Worm (Caenorhabditis elegans) whole organism, L4/young adult: ENCODE results near the gene srsx-35.

Source experiments
- W03F9.2 ChIP-seq: fragments of 150-350 bp; optimal IDR thresholded peaks from 2 replicates; lab custom pipeline; 2014; ENCODE audit warnings: missing biosample characterization, missing genetic modification characterization
- dao-5 ChIP-seq: sonication (generic microtip); optimal IDR thresholded peaks from 2 replicates; lab custom pipeline; 2016; ENCODE audit warnings: missing genotype, missing genetic modification characterization, moderate library complexity, missing compliant biosample characterization
- him-1 ChIP-seq: sonication (generic microtip); optimal IDR thresholded peaks from 2 replicates; lab custom pipeline; 2016; ENCODE audit warnings: missing genotype, missing genetic modification reagents, missing genetic modification characterization, missing compliant biosample characterization

DNA sequence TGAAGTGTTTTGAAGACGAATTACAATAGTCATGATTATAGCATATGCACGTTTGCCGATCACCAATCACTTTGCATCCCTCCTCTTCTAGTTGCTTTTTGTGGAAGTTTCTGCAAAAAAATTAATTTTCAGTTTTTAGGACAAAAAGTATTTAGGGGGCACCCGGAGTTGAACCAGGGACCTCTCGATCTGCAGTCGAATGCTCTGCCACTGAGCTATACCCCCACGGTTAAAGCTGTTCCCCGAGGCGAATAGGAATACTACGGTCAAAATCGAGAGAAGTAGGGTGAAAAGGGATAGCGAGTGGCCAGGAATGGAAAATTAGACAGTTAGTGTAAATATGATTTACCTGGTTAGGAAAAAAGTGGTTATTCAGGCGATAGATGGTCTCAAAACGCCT, 12.7 kb downstream of the srsx-35 start:
- TF ChIP-seq dao-5 (tag; lab: Kevin White, UChicago) (peak; percentile 59), W03F9.2 (tag; lab: Kevin White, UChicago) (no peak), him-1 (tag; lab: Kevin White, UChicago) (peak; percentile 58)
